Fruit fly (Drosophila melanogaster): ENCODE measurements around the gene CG31780.

Gene CG31780

dm6 chr2L:15741418-15741817 is 45.6 kb downstream of the CG31780 start (continued):
- TF ChIP-seq dati (GFP tag; IDR thresholded peaks at IDR 0.05) (no peak), Ada2b (GFP tag; IDR thresholded peaks at IDR 0.05) (no peak), CG4404 (GFP tag; IDR thresholded peaks at IDR 0.05) (peak; percentile 75), CG17612 (GFP tag; IDR thresholded peaks at IDR 0.05) (no peak), CG10267 (tag; optimal IDR thresholded peaks at IDR 0.05) (peak; percentile 35), CG2199 (GFP tag; IDR thresholded peaks at IDR 0.05) (no peak), CG10147 (GFP tag; optimal IDR thresholded peaks at IDR 0.05) (no peak), CG15696 (tag; optimal IDR thresholded peaks at IDR 0.05) (peak; percentile 69), CG7963 (GFP tag; IDR thresholded peaks at IDR 0.05; ENCODE audit: partially characterized antibody) (no peak), chif (GFP tag; optimal IDR thresholded peaks at IDR 0.05) (peak in 1 of 2 experiments; percentile 38), ac (GFP tag; optimal IDR thresholded peaks at IDR 0.05) (peak; percentile 90), HLH54F (GFP tag; optimal IDR thresholded peaks at IDR 0.05) (no peak), E2f1 (GFP tag; IDR thresholded peaks at IDR 0.05) (no peak), bbx (GFP tag; IDR thresholded peaks at IDR 0.05; ENCODE audit: partially characterized antibody) (no peak), CG8765 (GFP tag; IDR thresholded peaks at IDR 0.05) (peak; percentile 64; the same call in 1 of the 2 replicates), Ets97D (GFP tag; optimal IDR thresholded peaks at IDR 0.05) (no peak), trem (tag; optimal IDR thresholded peaks at IDR 0.05) (peak; percentile 13), HHEX (GFP tag; optimal IDR thresholded peaks at IDR 0.05) (no peak), otp (GFP tag; IDR thresholded peaks at IDR 0.05) (0 out of 3 replicates have a peak, but pooled peaks have one; percentile 44)

dm6 chr2L:15742976-15743375 is 47.1 kb downstream of the CG31780 start:
- TF ChIP-seq CG18011 (GFP tag; optimal IDR thresholded peaks at IDR 0.05), result no peak
- TF ChIP-seq pnt (GFP tag; optimal IDR thresholded peaks at IDR 0.05), result no peak
- no peak for TF ChIP-seq CG31388 (GFP tag; optimal IDR thresholded peaks at IDR 0.05)
- no peak for TF ChIP-seq gcm (GFP tag; optimal IDR thresholded peaks at IDR 0.05)
- TF ChIP-seq H15 (GFP tag; IDR thresholded peaks at IDR 0.05), result no peak
- TF ChIP-seq zen (tag; optimal IDR thresholded peaks at IDR 0.05), result peak; percentile 18
- peak; percentile 60 for TF ChIP-seq CG15479 (GFP tag; optimal IDR thresholded peaks at IDR 0.05)
- TF ChIP-seq CG11723 (GFP tag; optimal IDR thresholded peaks at IDR 0.05), result no peak
- TF ChIP-seq nmo (GFP tag; optimal IDR thresholded peaks at IDR 0.05), result no peak
- TF ChIP-seq Oaz (GFP tag; IDR thresholded peaks at IDR 0.05), result no peak
- no peak for TF ChIP-seq CG13624 (GFP tag; optimal IDR thresholded peaks at IDR 0.05)
- TF ChIP-seq gsb-n (tag; optimal IDR thresholded peaks at IDR 0.05), result no peak
- no peak for TF ChIP-seq CG15269 (tag; optimal IDR thresholded peaks at IDR 0.05)
- TF ChIP-seq Oli (tag; optimal IDR thresholded peaks at IDR 0.05), result no peak
- no peak for TF ChIP-seq CG1233 (GFP tag; optimal IDR thresholded peaks at IDR 0.05)
- TF ChIP-seq CG7928 (GFP tag; optimal IDR thresholded peaks at IDR 0.05), result no peak
- TF ChIP-seq Dip2 (GFP tag; IDR thresholded peaks at IDR 0.05), result no peak
- TF ChIP-seq CG17568 (GFP tag; optimal IDR thresholded peaks at IDR 0.05), result no peak
- no peak for TF ChIP-seq ATbp (GFP tag; optimal IDR thresholded peaks at IDR 0.05)
- no peak for TF ChIP-seq sqz (GFP tag; optimal IDR thresholded peaks at IDR 0.05)
- peak; percentile 61 for TF ChIP-seq pros (GFP tag; optimal IDR thresholded peaks at IDR 0.05)
- TF ChIP-seq CG7556 (GFP tag; optimal IDR thresholded peaks at IDR 0.05), result no peak
- no peak for TF ChIP-seq Sox100B (GFP tag; optimal IDR thresholded peaks at IDR 0.05)
- no peak for TF ChIP-seq Ada2b (GFP tag; IDR thresholded peaks at IDR 0.05)
- TF ChIP-seq tll (GFP tag; optimal IDR thresholded peaks at IDR 0.05), result peak in 1 of 2 experiments; percentile 43
- no peak for TF ChIP-seq CG8281 (tag; optimal IDR thresholded peaks at IDR 0.05)
- no peak for TF ChIP-seq Fer2 (tag; optimal IDR thresholded peaks at IDR 0.05)
- TF ChIP-seq Mrtf (GFP tag; IDR thresholded peaks at IDR 0.05), result no peak
- no peak for TF ChIP-seq Spps (tag; optimal IDR thresholded peaks at IDR 0.05)
- no peak for TF ChIP-seq psq (GFP tag; optimal IDR thresholded peaks at IDR 0.05)
- TF ChIP-seq trh (GFP tag; optimal IDR thresholded peaks at IDR 0.05), result no peak
- no peak for TF ChIP-seq CG3995 (GFP tag; optimal IDR thresholded peaks at IDR 0.05)
- TF ChIP-seq ssp (GFP tag; IDR thresholded peaks at IDR 0.05), result no peak
